Worm (Caenorhabditis elegans) whole organism, late embryonic: ENCODE results near the gene stdh-1.

ENCODE experiments used
- T23F11.4 ChIP-seq: fragments of 200-800 bp; sonication (Bioruptor generic); optimal IDR thresholded peaks from 2 replicates; lab custom pipeline; 2018; ENCODE audit warnings: mild to moderate bottlenecking, missing genetic modification characterization, missing compliant biosample characterization
- ceh-14 ChIP-seq: sonication (generic microtip); optimal IDR thresholded peaks from 2 replicates; lab custom pipeline; 2016; ENCODE audit warnings: missing genotype, missing genetic modification characterization, missing compliant biosample characterization
- ref-2 ChIP-seq: sonication (generic microtip); optimal IDR thresholded peaks from 2 replicates; lab custom pipeline; 2016; ENCODE audit warnings: missing genetic modification characterization, missing compliant biosample characterization
- zip-5 ChIP-seq: sonication (generic microtip); optimal IDR thresholded peaks from 2 replicates; lab custom pipeline; 2016; ENCODE audit warnings: missing genetic modification characterization, missing compliant biosample characterization

DNA sequence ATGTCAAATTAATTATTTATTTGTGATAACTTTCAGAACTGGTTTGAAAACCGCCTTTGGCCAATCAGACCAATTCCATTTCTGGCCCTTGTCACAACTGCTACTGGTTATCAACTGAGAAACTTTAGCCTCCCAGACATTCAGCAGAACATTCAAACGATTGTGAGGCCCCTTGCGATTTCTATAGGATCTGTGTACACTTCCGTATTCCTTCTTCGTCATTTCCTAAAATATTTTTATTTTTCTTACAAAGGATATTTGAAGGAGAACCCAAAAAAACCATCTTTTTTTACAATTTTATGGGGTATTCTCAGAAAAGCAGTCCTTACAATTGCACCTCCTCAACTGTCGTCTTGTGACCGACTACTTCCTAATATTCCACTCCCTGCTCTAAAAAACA lies 33.0 kb upstream of the stdh-1 start:
- TF ChIP-seq ref-2 (tag; lab: Kevin White, UChicago) (no peak), zip-5 (tag; lab: Kevin White, UChicago) (no peak), ceh-14 (tag; lab: Kevin White, UChicago) (no peak), T23F11.4 (GFP tag; lab: Kevin White, UChicago) (no peak)
